Worm (Caenorhabditis elegans) whole organism, late embryonic: ENCODE results near the gene spr-3.

Experiments used
- dve-1 ChIP-seq: sonication (generic microtip); optimal IDR thresholded peaks from 2 replicates; lab custom pipeline; 2017; ENCODE audit warnings: antibody characterized with exemption, mild to moderate bottlenecking, missing genetic modification characterization, missing compliant biosample characterization
- fkh-10 ChIP-seq: fragments of 150-350 bp; optimal IDR thresholded peaks from 2 replicates; lab custom pipeline; 2014; ENCODE audit warnings: missing biosample characterization, missing genetic modification reagents, missing genetic modification characterization
- hlh-13 ChIP-seq: fragments of 200-800 bp; sonication (Bioruptor generic); optimal IDR thresholded peaks from 2 replicates; lab custom pipeline; 2018; ENCODE audit warnings: mild to moderate bottlenecking, missing genetic modification characterization, missing compliant biosample characterization
- hlh-15 ChIP-seq: sonication (generic microtip); optimal IDR thresholded peaks from 2 replicates; lab custom pipeline; 2016; ENCODE audit warnings: missing genetic modification characterization, missing compliant biosample characterization
- madf-2 ChIP-seq: sonication (generic microtip); optimal IDR thresholded peaks from 2 replicates; lab custom pipeline; 2017; ENCODE audit warnings: missing genetic modification characterization, missing compliant biosample characterization
- nhr-11 ChIP-seq: fragments of 150-350 bp; optimal IDR thresholded peaks from 2 replicates; lab custom pipeline; 2014; ENCODE audit warnings: missing biosample characterization, missing genetic modification characterization
- pag-3 ChIP-seq: sonication (generic microtip); optimal IDR thresholded peaks from 2 replicates; lab custom pipeline; 2016; ENCODE audit warnings: missing compliant biosample characterization, missing genetic modification characterization, borderline replicate concordance
- pha-4 ChIP-seq: fragments of 150-350 bp; optimal IDR thresholded peaks from 2 replicates; lab custom pipeline; 2018; ENCODE audit warnings: missing biosample characterization, missing genetic modification reagents, missing genetic modification characterization
- pqm-1 ChIP-seq: sonication (generic microtip); optimal IDR thresholded peaks from 2 replicates; lab custom pipeline; 2016; ENCODE audit warnings: missing genetic modification characterization, missing compliant biosample characterization
- pros-1 ChIP-seq: fragments of 150-350 bp; optimal IDR thresholded peaks from 2 replicates; lab custom pipeline; 2014; ENCODE audit warnings: missing biosample characterization, missing genetic modification reagents, missing genetic modification characterization
- rnt-1 ChIP-seq: sonication (generic microtip); optimal IDR thresholded peaks from 2 replicates; lab custom pipeline; 2016; ENCODE audit warnings: missing genetic modification characterization, missing compliant biosample characterization
- syd-9 ChIP-seq: sonication (generic microtip); optimal IDR thresholded peaks from 2 replicates; lab custom pipeline; 2016; ENCODE audit warnings: mild to moderate bottlenecking, missing genetic modification characterization, moderate library complexity, missing compliant biosample characterization
- unc-55 ChIP-seq: sonication (generic microtip); optimal IDR thresholded peaks from 2 replicates; lab custom pipeline; 2017; ENCODE audit warnings: missing biosample characterization, missing genetic modification reagents, missing genetic modification characterization

- TF ChIP-seq pros-1 (tag; lab: Kevin White, UChicago) (no peak), hlh-15 (tag; lab: Kevin White, UChicago) (no peak), unc-55 (no peak), hlh-13 (GFP tag; lab: Kevin White, UChicago) (no peak), dve-1 (tag; lab: Kevin White, UChicago) (no peak), nhr-11 (no peak), pqm-1 (tag; lab: Kevin White, UChicago) (no peak), pag-3 (no peak), fkh-10 (GFP tag; lab: Kevin White, UChicago) (no peak), syd-9 (no peak), rnt-1 (tag; lab: Kevin White, UChicago) (no peak), madf-2 (tag; lab: Kevin White, UChicago) (no peak), pha-4 (tag; lab: Kevin White, UChicago) (no peak)
These were observed 7.3 kb downstream of the spr-3 start for ce11 chrX:4521166-4521565.
